Fruit fly (Drosophila melanogaster): Measurements from ENCODE around the gene pths.
A peak's percentile ranks its signal among the peaks of the same experiment; 100 is the strongest.

pths gene

dm6 chr2L:21142972-21143385 is at the start of gene pths (continued):
- no peak for TF ChIP-seq CG17612 (GFP tag; IDR thresholded peaks at IDR 0.05)
- no peak for TF ChIP-seq trh (GFP tag; optimal IDR thresholded peaks at IDR 0.05)
- peak; percentile 74 for TF ChIP-seq nerfin-2 (GFP tag; IDR thresholded peaks at IDR 0.05; ENCODE audit: partially characterized antibody)
- TF ChIP-seq unc-4 (GFP tag; IDR thresholded peaks at IDR 0.05; ENCODE audit: partially characterized antibody) = peak; percentile 74
- no peak for TF ChIP-seq CG6813 (GFP tag; optimal IDR thresholded peaks at IDR 0.05)
- no peak for TF ChIP-seq lab (GFP tag; optimal IDR thresholded peaks at IDR 0.05)
- TF ChIP-seq CG30020 (tag; optimal IDR thresholded peaks at IDR 0.05) = peak; percentile 98
- TF ChIP-seq stwl (tag; optimal IDR thresholded peaks at IDR 0.05) = peak; percentile 64
- TF ChIP-seq cad (GFP tag; optimal IDR thresholded peaks at IDR 0.05) = no peak
- TF ChIP-seq Ravus (GFP tag; IDR thresholded peaks at IDR 0.05) = no peak
- peak; percentile 72 for TF ChIP-seq CG2129 (GFP tag; IDR thresholded peaks at IDR 0.05; ENCODE audit: partially characterized antibody)
- TF ChIP-seq sima (GFP tag; optimal IDR thresholded peaks at IDR 0.05) = no peak
- peak; percentile 60 for TF ChIP-seq NC2β (GFP tag; optimal IDR thresholded peaks at IDR 0.05)
- no peak for TF ChIP-seq wek (GFP tag; optimal IDR thresholded peaks at IDR 0.05)
- peak; percentile 37; the same call in 1 of the 2 replicates for TF ChIP-seq Nf-YA (GFP tag; IDR thresholded peaks at IDR 0.05)
- TF ChIP-seq TFAM (GFP tag; optimal IDR thresholded peaks at IDR 0.05) = no peak
- no peak for TF ChIP-seq CG1647 (GFP tag; optimal IDR thresholded peaks at IDR 0.05)
- peak; percentile 97 for TF ChIP-seq dm (GFP tag; optimal IDR thresholded peaks at IDR 0.05)
- no peak for TF ChIP-seq CG18476 (GFP tag; optimal IDR thresholded peaks at IDR 0.05)
- peak; percentile 83 for TF ChIP-seq Lhr (GFP tag; optimal IDR thresholded peaks at IDR 0.05)
- TF ChIP-seq gcm2 (GFP tag; optimal IDR thresholded peaks at IDR 0.05) = no peak
- TF ChIP-seq Fer3 (tag; optimal IDR thresholded peaks at IDR 0.05) = peak; percentile 44
- TF ChIP-seq CG8924 (tag; optimal IDR thresholded peaks at IDR 0.05) = peak; percentile 15
- TF ChIP-seq Eip74EF (GFP tag; optimal IDR thresholded peaks at IDR 0.05) = no peak
- TF ChIP-seq CG13894 (tag; optimal IDR thresholded peaks at IDR 0.05) = peak; percentile 52
- TF ChIP-seq Atf6 (GFP tag; IDR thresholded peaks at IDR 0.05) = no peak
- peak in 1 of 2 experiments; percentile 16 for TF ChIP-seq Hr78 (GFP tag; optimal IDR thresholded peaks at IDR 0.05)
- TF ChIP-seq vfl (GFP tag; optimal IDR thresholded peaks at IDR 0.05) = no peak
- TF ChIP-seq Gsc (GFP tag; IDR thresholded peaks at IDR 0.05) = no peak
- TF ChIP-seq CG11398 (GFP tag; optimal IDR thresholded peaks at IDR 0.05) = no peak
- TF ChIP-seq CG3407 (GFP tag; optimal IDR thresholded peaks at IDR 0.05) = no peak
- TF ChIP-seq Atf3 (GFP tag; optimal IDR thresholded peaks at IDR 0.05) = no peak
- TF ChIP-seq Hmx (GFP tag; optimal IDR thresholded peaks at IDR 0.05) = no peak
- TF ChIP-seq CG15073 (GFP tag; optimal IDR thresholded peaks at IDR 0.05) = no peak
- TF ChIP-seq CG13424 (tag; optimal IDR thresholded peaks at IDR 0.05) = peak; percentile 38
- TF ChIP-seq Fer2 (tag; optimal IDR thresholded peaks at IDR 0.05) = no peak
- no peak for TF ChIP-seq CG10431 (GFP tag; optimal IDR thresholded peaks at IDR 0.05)
- TF ChIP-seq Elba2 (GFP tag; optimal IDR thresholded peaks at IDR 0.05) = peak; percentile 0
- TF ChIP-seq pb (GFP tag; optimal IDR thresholded peaks at IDR 0.05) = no peak
- TF ChIP-seq CG6689 (GFP tag; IDR thresholded peaks at IDR 0.05) = peak; percentile 50; the same call in 1 of the 2 replicates
- TF ChIP-seq Blimp-1 (GFP tag; optimal IDR thresholded peaks at IDR 0.05) = no peak
- no peak for TF ChIP-seq Oli (tag; optimal IDR thresholded peaks at IDR 0.05)
- TF ChIP-seq salm (tag; optimal IDR thresholded peaks at IDR 0.05) = no peak
- peak; percentile 88 for TF ChIP-seq knrl (GFP tag; IDR thresholded peaks at IDR 0.05; ENCODE audit: partially characterized antibody)
- peak; percentile 89 for TF ChIP-seq bbx (GFP tag; IDR thresholded peaks at IDR 0.05; ENCODE audit: partially characterized antibody)
- 0 out of 2 replicates have a peak, but pooled peaks have one; percentile 33 for TF ChIP-seq CG10366 (GFP tag; IDR thresholded peaks at IDR 0.05)
- no peak for TF ChIP-seq Doc2 (GFP tag; IDR thresholded peaks at IDR 0.05)
- no peak for TF ChIP-seq CG10959 (GFP tag; IDR thresholded peaks at IDR 0.05)
- TF ChIP-seq CG3838 (GFP tag; optimal IDR thresholded peaks at IDR 0.05) = no peak
- TF ChIP-seq mld (GFP tag; IDR thresholded peaks at IDR 0.05; ENCODE audit: partially characterized antibody) = no peak; the same call in 2 of the 3 replicates
